Worm (Caenorhabditis elegans) whole organism, young adult: ENCODE measurements around the gene dsc-4.

ENCODE experiments used
- T26A5.8 ChIP-seq: sonication (generic microtip); optimal IDR thresholded peaks from 2 replicates; lab custom pipeline; 2016; ENCODE audit warnings: missing genetic modification characterization, missing compliant biosample characterization
- unc-130 ChIP-seq: sonication (generic microtip); optimal IDR thresholded peaks from 2 replicates; lab custom pipeline; 2016; ENCODE audit warnings: missing genetic modification reagents, missing genetic modification characterization, missing compliant biosample characterization
- unc-62 ChIP-seq: fragments of 150-350 bp; optimal IDR thresholded peaks from 2 replicates; lab custom pipeline; 2014; ENCODE audit warnings: missing biosample characterization, missing genetic modification reagents, missing genetic modification characterization
- ztf-6 ChIP-seq: fragments of 200-800 bp; sonication (Bioruptor generic); IDR thresholded peaks from 2 replicates; pipeline ENCODE4 v1.3.6; 2022; ENCODE audit warnings: missing genetic modification reagents, missing genetic modification characterization, missing compliant biosample characterization

- no peak for TF ChIP-seq T26A5.8
- no peak for TF ChIP-seq unc-130 (GFP tag; lab: Kevin White, UChicago)
- no peak for TF ChIP-seq ztf-6 (GFP tag; lab: Robert Waterston, UW)
- TF ChIP-seq unc-62 (GFP tag; lab: Kevin White, UChicago): no peak
These were observed 46.2 kb downstream of the dsc-4 start, which contains the start of gene sma-10 for ce11 chrIV:274185-274584.
